Fruit fly (Drosophila melanogaster) whole organism, embryonic: ENCODE data around the gene CG6178.

Experiments used
- Abd-B ChIP-seq: fragments of 200-800 bp; sonication (Bioruptor generic); optimal IDR thresholded peaks from 2 replicates; lab custom pipeline; 2018; ENCODE audit warnings: missing biosample characterization, mild to moderate bottlenecking, missing genetic modification characterization, moderate library complexity
- Aef1 ChIP-seq: fragments of 200-800 bp; sonication (Bioruptor generic); IDR thresholded peaks from 3 replicates; pipeline ENCODE4 v1.3.6; 2022; ENCODE audit warnings: missing biosample characterization, missing genetic modification characterization
- Antp ChIP-seq: fragments of 200-800 bp; sonication (Bioruptor generic); optimal IDR thresholded peaks from 3 replicates; lab custom pipeline; 2016; ENCODE audit warnings: missing biosample characterization, missing genetic modification characterization
- Bgb ChIP-seq: fragments of 200-800 bp; sonication (Bioruptor generic); IDR thresholded peaks from 2 replicates; pipeline ENCODE4 v1.3.6; 2022; ENCODE audit warnings: missing biosample characterization, missing genetic modification characterization; ENCODE audit not compliant: partially characterized antibody
- CG10209 ChIP-seq: fragments of 200-800 bp; sonication (Bioruptor generic); optimal IDR thresholded peaks from 3 replicates; lab custom pipeline; 2017; ENCODE audit warnings: missing biosample characterization, mild to moderate bottlenecking, missing genetic modification characterization, missing genetic modification reagents
- CG11085 ChIP-seq: fragments of 200-800 bp; sonication (Bioruptor generic); IDR thresholded peaks from 2 replicates; pipeline ENCODE4 v1.3.6; 2022; ENCODE audit warnings: missing biosample characterization, missing genetic modification characterization
- CG12659 ChIP-seq: fragments of 200-800 bp; sonication (Bioruptor generic); optimal IDR thresholded peaks from 3 replicates; lab custom pipeline; 2017; ENCODE audit warnings: mild to moderate bottlenecking, missing biosample characterization, missing genetic modification reagents, missing genetic modification characterization
- CG12769 ChIP-seq: fragments of 200-800 bp; sonication (Bioruptor generic); optimal IDR thresholded peaks from 2 replicates; lab custom pipeline; 2019; ENCODE audit warnings: missing biosample characterization, mild to moderate bottlenecking, missing genetic modification characterization, moderate library complexity
- CG15073 ChIP-seq: fragments of 200-800 bp; sonication (Bioruptor generic); optimal IDR thresholded peaks from 2 replicates; lab custom pipeline; 2016; ENCODE audit warnings: missing biosample characterization, missing genetic modification characterization
- CG15479 ChIP-seq: fragments of 200-800 bp; sonication (Bioruptor generic); optimal IDR thresholded peaks from 3 replicates; lab custom pipeline; 2019; ENCODE audit warnings: missing biosample characterization, mild to moderate bottlenecking, missing genetic modification characterization, moderate library complexity
- CG1602 ChIP-seq: fragments of 200-800 bp; sonication (Bioruptor generic); optimal IDR thresholded peaks from 3 replicates; lab custom pipeline; 2016; ENCODE audit warnings: missing biosample characterization, missing genetic modification characterization
- CG1603 ChIP-seq: fragments of 200-800 bp; sonication (Bioruptor generic); optimal IDR thresholded peaks from 2 replicates; lab custom pipeline; 2019; ENCODE audit warnings: missing biosample characterization, mild to moderate bottlenecking, missing genetic modification characterization, moderate library complexity
- CG18011 ChIP-seq: fragments of 200-800 bp; sonication (Bioruptor generic); optimal IDR thresholded peaks from 2 replicates; lab custom pipeline; 2017; ENCODE audit warnings: missing biosample characterization, missing genetic modification characterization, mild to moderate bottlenecking, moderate library complexity, missing genotype
- CG2712 ChIP-seq: fragments of 200-800 bp; optimal IDR thresholded peaks from 3 replicates; lab custom pipeline; 2019; ENCODE audit warnings: missing biosample characterization, mild to moderate bottlenecking, missing genetic modification characterization, moderate library complexity
- CG2889 ChIP-seq: fragments of 200-800 bp; sonication (Bioruptor generic); IDR thresholded peaks from 3 replicates; pipeline ENCODE4 v1.3.6; 2022; ENCODE audit warnings: missing biosample characterization, missing genetic modification characterization
- CG31365 ChIP-seq: fragments of 200-800 bp; sonication (Bioruptor generic); optimal IDR thresholded peaks from 2 replicates; lab custom pipeline; 2018; ENCODE audit warnings: missing biosample characterization, mild to moderate bottlenecking, missing genetic modification characterization
- CG3726 ChIP-seq: fragments of 200-800 bp; sonication (Bioruptor generic); IDR thresholded peaks from 3 replicates; pipeline ENCODE4, ENCODE4 v1.3.6; 2022; ENCODE audit warnings: missing biosample characterization, missing genetic modification characterization
- CG4404 ChIP-seq: fragments of 200-800 bp; sonication (Bioruptor generic); IDR thresholded peaks from 2 replicates; pipeline ENCODE4 v1.3.6; 2022; ENCODE audit warnings: missing biosample characterization, missing genetic modification characterization
- CG6765 ChIP-seq: fragments of 200-800 bp; sonication (Bioruptor generic); optimal IDR thresholded peaks from 3 replicates; lab custom pipeline; 2017; ENCODE audit warnings: missing biosample characterization, mild to moderate bottlenecking, missing genetic modification characterization
- CG6854 ChIP-seq: fragments of 200-800 bp; sonication (Bioruptor generic); optimal IDR thresholded peaks from 3 replicates; lab custom pipeline; 2017; ENCODE audit warnings: missing biosample characterization, mild to moderate bottlenecking, missing genetic modification characterization
- CG7357 ChIP-seq: fragments of 200-800 bp; sonication (Bioruptor generic); IDR thresholded peaks from 3 replicates; pipeline ENCODE4 v1.3.6; 2022; ENCODE audit warnings: missing biosample characterization, missing genetic modification characterization
- CG8089 ChIP-seq: fragments of 200-800 bp; sonication (Bioruptor generic); optimal IDR thresholded peaks from 3 replicates; lab custom pipeline; 2016; ENCODE audit warnings: missing biosample characterization, missing genetic modification characterization
- Camta ChIP-seq: fragments of 200-800 bp; sonication (Bioruptor generic); optimal IDR thresholded peaks from 2 replicates; lab custom pipeline; 2016; ENCODE audit warnings: missing biosample characterization, missing genetic modification characterization
- Chrac-16 ChIP-seq: fragments of 200-800 bp; sonication (Bioruptor generic); optimal IDR thresholded peaks from 3 replicates; lab custom pipeline; 2016; ENCODE audit warnings: missing biosample characterization, missing genetic modification characterization
- Hmx ChIP-seq: fragments of 200-800 bp; sonication (Bioruptor generic); optimal IDR thresholded peaks from 2 replicates; lab custom pipeline; 2016; ENCODE audit warnings: missing biosample characterization, missing genetic modification characterization
- Lhr ChIP-seq: fragments of 200-800 bp; sonication (Bioruptor generic); optimal IDR thresholded peaks from 3 replicates; lab custom pipeline; 2017; ENCODE audit warnings: mild to moderate bottlenecking, missing biosample characterization, missing genetic modification reagents, missing genetic modification characterization
- Meics ChIP-seq: fragments of 200-800 bp; sonication (Bioruptor generic); optimal IDR thresholded peaks from 2 replicates; lab custom pipeline; 2017; ENCODE audit warnings: missing biosample characterization, mild to moderate bottlenecking, missing genetic modification characterization
- Oaz ChIP-seq: fragments of 200-800 bp; sonication (Bioruptor generic); IDR thresholded peaks from 2 replicates; pipeline ENCODE4 v1.3.6; 2022; ENCODE audit warnings: missing biosample characterization, missing genetic modification characterization
- Ravus ChIP-seq: fragments of 200-800 bp; sonication (Bioruptor generic); IDR thresholded peaks from 2 replicates; pipeline ENCODE4 v1.3.6; 2022; ENCODE audit warnings: missing biosample characterization, missing genetic modification characterization
- Xrp1 ChIP-seq: fragments of 200-800 bp; sonication (Bioruptor generic); IDR thresholded peaks from 2 replicates; pipeline ENCODE4 v1.3.6; 2022; ENCODE audit warnings: missing biosample characterization, missing genetic modification characterization
- ab ChIP-seq: fragments of 200-800 bp; sonication (Bioruptor generic); optimal IDR thresholded peaks from 2 replicates; lab custom pipeline; 2016; ENCODE audit warnings: missing biosample characterization, missing genetic modification characterization
- ash1 ChIP-seq: fragments of 200-800 bp; sonication (Bioruptor generic); optimal IDR thresholded peaks from 2 replicates; lab custom pipeline; 2018; ENCODE audit warnings: missing biosample characterization, mild to moderate bottlenecking, missing genetic modification characterization
- bab2 ChIP-seq: fragments of 200-800 bp; sonication (Bioruptor generic); optimal IDR thresholded peaks from 2 replicates; lab custom pipeline; 2016; ENCODE audit warnings: missing biosample characterization, missing genetic modification characterization
- bowl ChIP-seq: fragments of 200-800 bp; sonication (Bioruptor generic); IDR thresholded peaks from 2 replicates; pipeline ENCODE4 v1.3.6; 2022; ENCODE audit warnings: missing biosample characterization, missing genetic modification characterization
- caup ChIP-seq: fragments of 200-800 bp; sonication (Bioruptor generic); optimal IDR thresholded peaks from 3 replicates; lab custom pipeline; 2017; ENCODE audit warnings: missing biosample characterization, mild to moderate bottlenecking, missing genetic modification characterization, moderate library complexity; ENCODE audit not compliant: severe bottlenecking
- dan ChIP-seq: fragments of 200-800 bp; sonication (Bioruptor generic); IDR thresholded peaks from 2 replicates; pipeline ENCODE4 v1.3.6; 2022; ENCODE audit warnings: missing biosample characterization, missing genetic modification characterization
- dm ChIP-seq: fragments of 200-800 bp; sonication (Bioruptor generic); optimal IDR thresholded peaks from 3 replicates; lab custom pipeline; 2016; ENCODE audit warnings: missing biosample characterization, missing genetic modification characterization
- exex ChIP-seq: fragments of 200-800 bp; sonication (Bioruptor generic); optimal IDR thresholded peaks from 4 replicates; lab custom pipeline; 2018; ENCODE audit warnings: missing biosample characterization, mild to moderate bottlenecking, missing genetic modification characterization, moderate library complexity
- gsb-n ChIP-seq: fragments of 200-800 bp; sonication (Bioruptor generic); optimal IDR thresholded peaks from 3 replicates; lab custom pipeline; 2018; ENCODE audit warnings: missing biosample characterization, mild to moderate bottlenecking, missing genetic modification characterization
- her ChIP-seq: fragments of 200-800 bp; sonication (Bioruptor generic); optimal IDR thresholded peaks from 2 replicates; lab custom pipeline; 2016; ENCODE audit warnings: missing biosample characterization, missing genetic modification characterization
- hkb ChIP-seq, 2 experiments: fragments of 200-800 bp in 1 of 2; fragments of >200 bp in 1 of 2; sonication (Bioruptor generic) in 1 of 2; IDR thresholded peaks in 1 of 2; optimal IDR thresholded peaks in 1 of 2; 2 replicates each; pipeline versions ENCODE4 v1.3.6 to Lab custom; 2017 to 2022; ENCODE audit warnings: missing biosample characterization in 1 of 2, missing genetic modification characterization in 1 of 2
- hth ChIP-seq: fragments of >200 bp; optimal IDR thresholded peaks from 2 replicates; lab custom pipeline; 2017; ENCODE audit warnings: inconsistent platforms
- kni ChIP-seq: fragments of 200-800 bp; sonication (Bioruptor generic); optimal IDR thresholded peaks from 3 replicates; lab custom pipeline; 2017; ENCODE audit warnings: mild to moderate bottlenecking, missing biosample characterization, missing genetic modification reagents, missing genetic modification characterization
- mam ChIP-seq: fragments of 200-800 bp; sonication (Bioruptor generic); optimal IDR thresholded peaks from 3 replicates; lab custom pipeline; 2016; ENCODE audit warnings: missing biosample characterization, missing genetic modification characterization
- ro ChIP-seq: fragments of 200-800 bp; sonication (Bioruptor generic); IDR thresholded peaks from 2 replicates; pipeline ENCODE4 v1.3.6; 2022; ENCODE audit warnings: missing biosample characterization, missing genetic modification characterization
- sd ChIP-seq: fragments of 200-800 bp; sonication (Bioruptor generic); optimal IDR thresholded peaks from 3 replicates; lab custom pipeline; 2018; ENCODE audit warnings: missing biosample characterization, mild to moderate bottlenecking, missing genetic modification characterization, moderate library complexity
- sima ChIP-seq: fragments of 200-800 bp; sonication (Bioruptor generic); optimal IDR thresholded peaks from 2 replicates; lab custom pipeline; 2016; ENCODE audit warnings: missing biosample characterization, missing genetic modification characterization
- sisA ChIP-seq: fragments of 200-800 bp; sonication (Bioruptor generic); IDR thresholded peaks from 2 replicates; pipeline ENCODE4 v1.3.6; 2022; ENCODE audit warnings: missing biosample characterization, missing genetic modification characterization
- slp2 ChIP-seq: fragments of 200-800 bp; sonication (Bioruptor generic); optimal IDR thresholded peaks from 2 replicates; lab custom pipeline; 2016; ENCODE audit warnings: missing biosample characterization, missing genetic modification characterization
- so ChIP-seq: fragments of 200-800 bp; sonication (Bioruptor generic); IDR thresholded peaks from 3 replicates; pipeline ENCODE4 v1.3.6; 2022; ENCODE audit warnings: missing biosample characterization, missing genetic modification characterization
- twi ChIP-seq: fragments of 200-800 bp; optimal IDR thresholded peaks from 2 replicates; lab custom pipeline; 2019; ENCODE audit warnings: missing biosample characterization, mild to moderate bottlenecking, missing genetic modification characterization, moderate library complexity

The CG6178 gene

dm6 chr3R:24169362-24169761, 17.2 kb downstream of the CG6178 start, which contains the start of gene CG5510 (continued):
- TF ChIP-seq gsb-n: peak; percentile 13
- TF ChIP-seq CG7357 (GFP tag; lab: Robert Waterston, UW): 0 out of 3 replicates have a peak, but pooled peaks have one; percentile 32
- no peak for TF ChIP-seq so (GFP tag; lab: Robert Waterston, UW)
- TF ChIP-seq twi (tag; lab: Kevin White, UChicago): no peak
- TF ChIP-seq Oaz (GFP tag; lab: Robert Waterston, UW): no peak
- TF ChIP-seq Ravus (GFP tag; lab: Robert Waterston, UW): no peak
- no peak for TF ChIP-seq CG6765 (GFP tag; lab: Kevin White, UChicago)
- peak; percentile 16 for TF ChIP-seq ab (GFP tag; lab: Kevin White, UChicago)
- peak; percentile 49 for TF ChIP-seq dm (GFP tag; lab: Kevin White, UChicago)
- TF ChIP-seq CG12659 (GFP tag; lab: Kevin White, UChicago): peak; percentile 80
- no peak for TF ChIP-seq CG15479 (GFP tag; lab: Kevin White, UChicago)
- peak; percentile 68 for TF ChIP-seq caup (GFP tag; lab: Kevin White, UChicago)
- peak; percentile 56 for TF ChIP-seq CG12769 (tag; lab: Kevin White, UChicago)
- no peak for TF ChIP-seq Abd-B (GFP tag; lab: Kevin White, UChicago)
- peak; percentile 86 for TF ChIP-seq CG1603 (tag; lab: Kevin White, UChicago)
- no peak for TF ChIP-seq hkb (optimal IDR thresholded peaks at IDR 0.05; lab: Kevin White, UChicago)
- TF ChIP-seq hkb (GFP tag; IDR thresholded peaks at IDR 0.05; lab: Robert Waterston, UW): no peak
- peak; percentile 57; the same call in 2 of the 3 replicates for TF ChIP-seq Aef1 (GFP tag; lab: Robert Waterston, UW)
- peak; percentile 76 for TF ChIP-seq CG2712 (tag; lab: Kevin White, UChicago)
- peak; percentile 51 for TF ChIP-seq Lhr (GFP tag; lab: Kevin White, UChicago)
- TF ChIP-seq CG6854: no peak
- no peak for TF ChIP-seq CG18011 (GFP tag; lab: Kevin White, UChicago)
- no peak for TF ChIP-seq CG15073 (GFP tag; lab: Kevin White, UChicago)
- no peak for TF ChIP-seq CG8089
- no peak for TF ChIP-seq kni (GFP tag; lab: Kevin White, UChicago)
- no peak for TF ChIP-seq ro (GFP tag; lab: Robert Waterston, UW)
- TF ChIP-seq CG3726: no peak
- peak; percentile 59 for TF ChIP-seq sisA
- no peak; the same call in 1 of the 2 replicates for TF ChIP-seq CG11085 (GFP tag; lab: Robert Waterston, UW)
- no peak for TF ChIP-seq hth (lab: Kevin White, UChicago)
- peak; percentile 38 for TF ChIP-seq Chrac-16 (GFP tag; lab: Kevin White, UChicago)
- peak; percentile 26 for TF ChIP-seq her
- TF ChIP-seq Bgb: peak; percentile 99
- TF ChIP-seq Antp (GFP tag; lab: Kevin White, UChicago): peak; percentile 65
- no peak; the same call in 1 of the 2 replicates for TF ChIP-seq CG4404 (GFP tag; lab: Robert Waterston, UW)
- peak; percentile 67 for TF ChIP-seq mam (GFP tag; lab: Kevin White, UChicago)
- no peak for TF ChIP-seq sima
- no peak for TF ChIP-seq dan (GFP tag; lab: Robert Waterston, UW)
- no peak for TF ChIP-seq slp2 (GFP tag; lab: Kevin White, UChicago)
- no peak for TF ChIP-seq bab2 (GFP tag; lab: Kevin White, UChicago)
- no peak; the same call in 1 of the 2 replicates for TF ChIP-seq Xrp1 (GFP tag; lab: Robert Waterston, UW)
- TF ChIP-seq Meics (GFP tag; lab: Kevin White, UChicago): peak; percentile 21
- no peak for TF ChIP-seq exex (tag; lab: Kevin White, UChicago)
- 0 out of 3 replicates have a peak, but pooled peaks have one; percentile 32 for TF ChIP-seq CG2889
- peak; percentile 32 for TF ChIP-seq sd
- TF ChIP-seq CG10209 (GFP tag; lab: Kevin White, UChicago): peak; percentile 15
- peak; percentile 20 for TF ChIP-seq CG1602 (GFP tag; lab: Kevin White, UChicago)
- no peak for TF ChIP-seq bowl
- no peak for TF ChIP-seq Hmx (GFP tag; lab: Kevin White, UChicago)
- peak; percentile 58 for TF ChIP-seq Camta (GFP tag; lab: Kevin White, UChicago)
- no peak for TF ChIP-seq CG31365 (tag; lab: Kevin White, UChicago)
- TF ChIP-seq ash1 (GFP tag; lab: Kevin White, UChicago): no peak
